Fruit fly (Drosophila melanogaster): ENCODE data around the gene CG43376.

- TF ChIP-seq abd-A (tag; optimal IDR thresholded peaks at IDR 0.05) (no peak), ara (GFP tag; IDR thresholded peaks at IDR 0.05) (no peak)
These were observed 29.4 kb downstream of the CG43376 start, which contains the start of gene CAH1 for dm6 chr2L:13803032-13803661.

Data from whole organism, embryonic.